Worm (Caenorhabditis elegans) whole organism, midembryonic: ENCODE results near the gene srd-47.

Source experiments
- T22C8.4 ChIP-seq: fragments of 200-800 bp; sonication (Bioruptor generic); IDR thresholded peaks from 2 replicates; pipeline ENCODE4 v1.3.6; 2022; ENCODE audit warnings: missing genetic modification characterization, missing compliant biosample characterization
- cog-1 ChIP-seq: sonication (generic microtip); optimal IDR thresholded peaks from 2 replicates; lab custom pipeline; 2016; ENCODE audit warnings: missing genetic modification characterization, missing compliant biosample characterization
- flt-1 ChIP-seq: fragments of 200-800 bp; sonication (Bioruptor generic); IDR thresholded peaks from 2 replicates; pipeline ENCODE4 v1.3.6; 2022; ENCODE audit warnings: missing genetic modification characterization, missing compliant biosample characterization
- klf-2 ChIP-seq: fragments of 200-800 bp; sonication (Bioruptor generic); conservative IDR thresholded peaks from 2 replicates; pipeline ENCODE4 v1.3.6; 2022; ENCODE audit warnings: missing genetic modification reagents, missing genetic modification characterization, missing compliant biosample characterization
- med-1 ChIP-seq: sonication (generic microtip); optimal IDR thresholded peaks from 2 replicates; lab custom pipeline; 2017; ENCODE audit warnings: missing genetic modification characterization, mild to moderate bottlenecking, missing compliant biosample characterization, antibody characterized with exemption, missing genetic modification reagents; ENCODE audit not compliant: insufficient read depth
- ref-1 ChIP-seq: fragments of 200-800 bp; sonication (Bioruptor generic); conservative IDR thresholded peaks from 2 replicates; pipeline ENCODE4 v1.3.6; 2022; ENCODE audit warnings: missing genetic modification reagents, missing genetic modification characterization, missing compliant biosample characterization
- tab-1 ChIP-seq: fragments of 200-800 bp; sonication (Bioruptor generic); IDR thresholded peaks from 2 replicates; pipeline ENCODE4 v1.3.6; 2022; ENCODE audit warnings: missing genetic modification characterization, missing compliant biosample characterization
- ztf-23 ChIP-seq: fragments of 200-800 bp; sonication (Bioruptor generic); IDR thresholded peaks from 2 replicates; pipeline ENCODE4 v1.3.6; 2022; ENCODE audit warnings: missing genetic modification reagents, missing genetic modification characterization, missing compliant biosample characterization
- ztf-29 ChIP-seq: fragments of 200-800 bp; sonication (Bioruptor generic); IDR thresholded peaks from 2 replicates; pipeline ENCODE4 v1.3.6; 2022; ENCODE audit warnings: missing genetic modification reagents, missing genetic modification characterization, missing compliant biosample characterization

Gene srd-47

ce11 chrX:12321357-12321756, 12.1 kb upstream of the srd-47 start, which contains the start of gene F17A2.13:
TSS of gene F17A2.13 (plus strand) at chrX:12321657.
- TF ChIP-seq ztf-23 (GFP tag; lab: Robert Waterston, UW), result no peak

- no peak for TF ChIP-seq ref-1 (GFP tag; lab: Robert Waterston, UW)
- no peak for TF ChIP-seq flt-1 (GFP tag; lab: Robert Waterston, UW)
- no peak for TF ChIP-seq tab-1 (GFP tag; lab: Robert Waterston, UW)
- TF ChIP-seq med-1 (GFP tag; lab: Kevin White, UChicago), result no peak
- TF ChIP-seq cog-1 (tag; lab: Kevin White, UChicago), result no peak
- no peak for TF ChIP-seq ztf-29 (GFP tag; lab: Robert Waterston, UW)
- TF ChIP-seq klf-2 (GFP tag; lab: Robert Waterston, UW), result no peak
- no peak for TF ChIP-seq T22C8.4 (GFP tag; lab: Robert Waterston, UW)
- no peak for TF ChIP-seq ztf-23 (GFP tag; lab: Robert Waterston, UW)
Observed at ce11 chrX:12323439-12323838, 10.0 kb upstream of the srd-47 start, which contains the start of gene srd-40. TSS of gene srd-40 (plus strand) at chrX:12323739.

ce11 chrX:12326424-12326823, 7.0 kb upstream of the srd-47 start, which contains the start of gene srd-41:
TSS of gene srd-41 (plus strand) at chrX:12326724.
- no peak for TF ChIP-seq med-1 (GFP tag; lab: Kevin White, UChicago)
- no peak for TF ChIP-seq ztf-29 (GFP tag; lab: Robert Waterston, UW)
- no peak for TF ChIP-seq tab-1 (GFP tag; lab: Robert Waterston, UW)
- TF ChIP-seq klf-2 (GFP tag; lab: Robert Waterston, UW), result no peak
- no peak for TF ChIP-seq ztf-23 (GFP tag; lab: Robert Waterston, UW)
- no peak for TF ChIP-seq flt-1 (GFP tag; lab: Robert Waterston, UW)
- TF ChIP-seq T22C8.4 (GFP tag; lab: Robert Waterston, UW), result no peak

DNA sequence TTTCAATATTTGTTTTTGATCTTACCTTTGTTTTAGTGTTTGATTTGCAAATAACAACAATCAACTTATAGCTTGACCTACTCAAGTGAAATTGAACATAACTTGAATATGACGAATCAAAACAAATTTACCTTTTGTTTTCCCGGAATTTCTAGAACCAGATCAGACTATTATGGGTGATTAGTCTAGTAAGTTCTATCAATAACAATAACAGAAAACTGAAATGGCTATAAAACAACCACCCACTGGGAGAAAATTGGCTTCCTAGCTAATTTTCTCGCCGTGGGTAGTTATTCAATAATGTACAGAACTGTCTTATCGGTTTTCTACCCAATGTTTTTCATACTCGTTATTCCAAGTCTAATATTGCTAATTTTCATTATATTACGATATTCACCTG, 4.8 kb upstream of the srd-47 start, which contains the start of gene srd-45:
Gene srd-45, plus strand, starts transcription at position 301 of the 400 bp plus-strand sequence.
- TF ChIP-seq ztf-23 (GFP tag; lab: Robert Waterston, UW) (no peak), flt-1 (GFP tag; lab: Robert Waterston, UW) (no peak), ref-1 (GFP tag; lab: Robert Waterston, UW) (no peak), ztf-29 (GFP tag; lab: Robert Waterston, UW) (no peak), tab-1 (GFP tag; lab: Robert Waterston, UW) (no peak), klf-2 (GFP tag; lab: Robert Waterston, UW) (no peak), cog-1 (tag; lab: Kevin White, UChicago) (no peak), T22C8.4 (GFP tag; lab: Robert Waterston, UW) (no peak), med-1 (GFP tag; lab: Kevin White, UChicago) (no peak)

ce11 chrX:12331795-12332194, 1.6 kb upstream of the srd-47 start, which contains the start of gene srd-46:
TSS of gene srd-46 (plus strand) at chrX:12332095.
- TF ChIP-seq cog-1 (tag; lab: Kevin White, UChicago) (no peak), ref-1 (GFP tag; lab: Robert Waterston, UW) (no peak), tab-1 (GFP tag; lab: Robert Waterston, UW) (no peak), ztf-29 (GFP tag; lab: Robert Waterston, UW) (no peak), klf-2 (GFP tag; lab: Robert Waterston, UW) (no peak), flt-1 (GFP tag; lab: Robert Waterston, UW) (no peak), med-1 (GFP tag; lab: Kevin White, UChicago) (no peak), ztf-23 (GFP tag; lab: Robert Waterston, UW) (no peak), T22C8.4 (GFP tag; lab: Robert Waterston, UW) (no peak)

ce11 chrX:12335808-12336207, 2.4 kb downstream of the srd-47 start, which contains the start of gene srd-48:
TSS of gene srd-48 (plus strand) at chrX:12336108.
- TF ChIP-seq flt-1 (GFP tag; lab: Robert Waterston, UW) (no peak), ztf-29 (GFP tag; lab: Robert Waterston, UW) (no peak), cog-1 (tag; lab: Kevin White, UChicago) (no peak), ztf-23 (GFP tag; lab: Robert Waterston, UW) (no peak), tab-1 (GFP tag; lab: Robert Waterston, UW) (no peak), T22C8.4 (GFP tag; lab: Robert Waterston, UW) (no peak), klf-2 (GFP tag; lab: Robert Waterston, UW) (no peak), ref-1 (GFP tag; lab: Robert Waterston, UW) (no peak), med-1 (GFP tag; lab: Kevin White, UChicago) (no peak)

ce11 chrX:12337846-12338490, 4.5 kb downstream of the srd-47 start, which contains the start of gene srd-44:
TSS of gene srd-44 (plus strand) at chrX:12338440.
- no peak for TF ChIP-seq ztf-23 (GFP tag; lab: Robert Waterston, UW)
- TF ChIP-seq flt-1 (GFP tag; lab: Robert Waterston, UW), result no peak
- no peak for TF ChIP-seq klf-2 (GFP tag; lab: Robert Waterston, UW)
- 0 out of 2 replicates have a peak, but pooled peaks have one; percentile 40 for TF ChIP-seq ztf-29 (GFP tag; lab: Robert Waterston, UW)
- no peak for TF ChIP-seq med-1 (GFP tag; lab: Kevin White, UChicago)
- no peak for TF ChIP-seq tab-1 (GFP tag; lab: Robert Waterston, UW)
- TF ChIP-seq T22C8.4 (GFP tag; lab: Robert Waterston, UW), result 0 out of 2 replicates have a peak, but pooled peaks have one; percentile 24
- TF ChIP-seq cog-1 (tag; lab: Kevin White, UChicago), result no peak
- TF ChIP-seq ref-1 (GFP tag; lab: Robert Waterston, UW), result 0 out of 2 replicates have a peak, but pooled peaks have one; percentile 26

DNA sequence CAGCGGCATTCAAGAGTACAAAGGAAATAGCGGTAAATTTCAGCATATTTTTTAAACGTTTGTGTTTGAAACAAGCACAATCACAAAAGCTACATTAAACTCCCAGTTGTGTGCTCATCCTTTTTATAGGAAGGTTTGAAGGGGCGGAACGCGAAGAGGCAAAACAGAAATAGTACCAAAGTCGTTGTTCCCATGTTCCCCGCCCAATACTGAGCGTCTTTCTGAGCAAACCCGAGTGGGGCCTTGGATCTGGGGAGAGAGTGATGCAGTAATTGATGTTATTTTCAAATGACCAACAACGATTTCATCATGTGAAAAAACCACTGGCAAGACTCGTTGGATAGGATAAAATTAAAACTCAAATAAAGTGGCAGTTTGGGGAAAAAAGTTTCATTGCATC, 7.9 kb downstream of the srd-47 start, which contains the start of gene zig-2:
Gene zig-2, minus strand, starts transcription at position 101 of the 400 bp plus-strand sequence.
- TF ChIP-seq med-1 (GFP tag; lab: Kevin White, UChicago), result no peak
- TF ChIP-seq cog-1 (tag; lab: Kevin White, UChicago), result no peak
- TF ChIP-seq klf-2 (GFP tag; lab: Robert Waterston, UW), result no peak
- no peak for TF ChIP-seq ztf-23 (GFP tag; lab: Robert Waterston, UW)
- no peak for TF ChIP-seq ref-1 (GFP tag; lab: Robert Waterston, UW)
- no peak for TF ChIP-seq T22C8.4 (GFP tag; lab: Robert Waterston, UW)
- no peak for TF ChIP-seq flt-1 (GFP tag; lab: Robert Waterston, UW)
- no peak for TF ChIP-seq ztf-29 (GFP tag; lab: Robert Waterston, UW)
- no peak for TF ChIP-seq tab-1 (GFP tag; lab: Robert Waterston, UW)
